Worm (Caenorhabditis elegans): ENCODE measurements around the gene fbxb-22.

DNA sequence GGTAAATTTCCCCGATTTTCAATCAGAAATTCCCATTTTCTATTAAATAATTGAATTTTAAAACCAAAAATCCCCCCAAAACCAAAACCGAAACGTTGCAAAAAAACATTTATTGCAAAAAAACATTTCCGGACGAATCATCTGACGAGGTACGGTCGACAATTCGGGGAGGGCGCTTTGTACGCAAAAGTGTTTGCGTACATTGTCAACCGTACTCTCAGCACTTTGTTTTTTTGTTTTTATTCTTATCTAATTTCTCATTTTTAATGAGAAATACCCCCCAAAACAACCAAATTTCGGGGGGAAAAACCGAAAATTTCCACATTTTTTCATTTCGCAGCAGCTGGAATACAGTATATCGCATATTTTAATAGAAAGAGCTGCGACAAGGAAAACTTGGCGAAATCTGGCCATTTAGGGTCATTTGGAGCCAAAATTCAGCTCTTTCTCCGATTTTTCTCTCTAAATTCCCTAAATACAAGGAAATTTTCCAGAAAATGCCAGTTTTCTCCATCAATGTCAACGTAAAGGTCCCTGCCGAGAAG is 35.8 kb downstream of the fbxb-22 start, which contains the start of gene mif-1:
- TF ChIP-seq hif-1 (tag; optimal IDR thresholded peaks at IDR 0.05): no peak
- TF ChIP-seq fkh-10 (GFP tag; optimal IDR thresholded peaks at IDR 0.05): no peak
- no peak for TF ChIP-seq mxl-2 (GFP tag; conservative IDR thresholded peaks at IDR 0.05)
- TF ChIP-seq nhr-6 (tag; optimal IDR thresholded peaks at IDR 0.05): no peak
- TF ChIP-seq aly-2 (tag; optimal IDR thresholded peaks at IDR 0.05): no peak
- TF ChIP-seq hlh-30 (tag; optimal IDR thresholded peaks at IDR 0.05; ENCODE audit: insufficient read depth): peak; percentile 89
- TF ChIP-seq Y5F2A.4 (GFP tag; optimal IDR thresholded peaks at IDR 0.05): no peak
- TF ChIP-seq nhr-48 (tag; optimal IDR thresholded peaks at IDR 0.05): no peak
- no peak for TF ChIP-seq nhr-237 (tag; optimal IDR thresholded peaks at IDR 0.05)

Data from whole organism, L4 larva.